Fruit fly (Drosophila melanogaster) whole organism, wandering third instar larva: ENCODE measurements around the gene wrd.

Source experiments
- Dfd ChIP-seq: fragments of >200 bp; optimal IDR thresholded peaks from 2 replicates; lab custom pipeline; 2017; ENCODE audit warnings: missing biosample characterization, missing genetic modification characterization
- HLH106 ChIP-seq: fragments of 200-800 bp; optimal IDR thresholded peaks from 3 replicates; lab custom pipeline; 2019; ENCODE audit warnings: missing biosample characterization, mild to moderate bottlenecking, missing genetic modification characterization, moderate library complexity
- Hr78 ChIP-seq: fragments of >200 bp; optimal IDR thresholded peaks from 2 replicates; lab custom pipeline; 2017; ENCODE audit warnings: missing biosample characterization, missing genetic modification characterization
- Mio ChIP-seq: sonication (Bioruptor generic); optimal IDR thresholded peaks from 2 replicates; lab custom pipeline; 2016; ENCODE audit warnings: missing biosample characterization, missing genetic modification characterization
- Vsx2 ChIP-seq: fragments of 200-300, 225-300 bp; sonication (Bioruptor generic); optimal IDR thresholded peaks from 2 replicates; lab custom pipeline; 2018; ENCODE audit warnings: missing biosample characterization, missing genetic modification characterization; ENCODE audit not compliant: partially characterized antibody
- dl ChIP-seq, 2 experiments: fragments of 175-275, 200-275 bp in 1 of 2; fragments of 200-275 bp in 1 of 2; sonication (Bioruptor generic); optimal IDR thresholded peaks; lab custom pipeline; 2018; ENCODE audit warnings: mild to moderate bottlenecking in 2 of 2, missing biosample characterization in 2 of 2, missing genetic modification characterization in 2 of 2, moderate library complexity in 2 of 2; ENCODE audit not compliant: partially characterized antibody in 2 of 2, insufficient read depth in 1 of 2
- lola ChIP-seq: fragments of >200 bp; optimal IDR thresholded peaks from 2 replicates; lab custom pipeline; 2017; ENCODE audit warnings: missing biosample characterization, missing genetic modification characterization
- pan ChIP-seq: fragments of >200 bp; optimal IDR thresholded peaks from 2 replicates; lab custom pipeline; 2017
- sv ChIP-seq: fragments of 200-800 bp; sonication (Bioruptor generic); optimal IDR thresholded peaks from 3 replicates; lab custom pipeline; 2016; ENCODE audit warnings: missing biosample characterization, missing genetic modification characterization
- woc ChIP-seq: sonication (Bioruptor generic); optimal IDR thresholded peaks from 2 replicates; lab custom pipeline; 2016; ENCODE audit warnings: missing biosample characterization, mild to moderate bottlenecking, missing genetic modification characterization

dm6 chr3R:18164052-18164722 is 3.4 kb upstream of the wrd start, which contains the start of the genes CG7218 and Cbp20:
- TF ChIP-seq lola (GFP tag; lab: Kevin White, UChicago): no peak
- TF ChIP-seq dl (GFP tag; optimal IDR thresholded peaks at IDR 0.05; lab: Kevin White, UChicago; ENCODE audit: insufficient read depth in 1 of 2, partially characterized antibody in 2 of 2): no peak
- no peak for TF ChIP-seq Hr78 (GFP tag; lab: Kevin White, UChicago)
- peak; percentile 14 for TF ChIP-seq Mio (GFP tag; lab: Kevin White, UChicago)
- no peak for TF ChIP-seq Dfd (GFP tag; lab: Kevin White, UChicago)
- TF ChIP-seq woc: peak; percentile 76
- TF ChIP-seq pan: no peak
- peak; percentile 74 for TF ChIP-seq HLH106
- TF ChIP-seq Vsx2 (GFP tag; lab: Kevin White, UChicago): no peak
- peak; percentile 58 for TF ChIP-seq sv (GFP tag; lab: Kevin White, UChicago)
